Fruit fly (Drosophila melanogaster) whole organism, embryonic: Measurements from ENCODE around the gene sloth1.

Experiments
- Adf1 ChIP-seq: fragments of 200-800 bp; sonication (Bioruptor generic); IDR thresholded peaks from 2 replicates; pipeline ENCODE4 v1.3.6; 2022; ENCODE audit warnings: missing biosample characterization, missing genetic modification characterization
- Bgb ChIP-seq: fragments of 200-800 bp; sonication (Bioruptor generic); IDR thresholded peaks from 2 replicates; pipeline ENCODE4 v1.3.6; 2022; ENCODE audit warnings: missing biosample characterization, missing genetic modification characterization; ENCODE audit not compliant: partially characterized antibody
- BtbVII ChIP-seq: fragments of 200-800 bp; sonication (Bioruptor generic); optimal IDR thresholded peaks from 3 replicates; lab custom pipeline; 2017; ENCODE audit warnings: missing biosample characterization, mild to moderate bottlenecking, missing genetic modification characterization
- CG11085 ChIP-seq: fragments of 200-800 bp; sonication (Bioruptor generic); IDR thresholded peaks from 2 replicates; pipeline ENCODE4 v1.3.6; 2022; ENCODE audit warnings: missing biosample characterization, missing genetic modification characterization
- CG11093 ChIP-seq: fragments of 200-800 bp; sonication (Bioruptor generic); IDR thresholded peaks from 3 replicates; pipeline ENCODE4 v1.3.6; 2022; ENCODE audit warnings: missing biosample characterization, missing genetic modification characterization
- CG12219 ChIP-seq: fragments of 200-800 bp; sonication (Bioruptor generic); optimal IDR thresholded peaks from 3 replicates; lab custom pipeline; 2018; ENCODE audit warnings: missing biosample characterization, mild to moderate bottlenecking, missing genetic modification characterization
- CG12659 ChIP-seq: fragments of 200-800 bp; sonication (Bioruptor generic); optimal IDR thresholded peaks from 3 replicates; lab custom pipeline; 2017; ENCODE audit warnings: mild to moderate bottlenecking, missing biosample characterization, missing genetic modification reagents, missing genetic modification characterization
- CG13775 ChIP-seq: fragments of 200-800 bp; sonication (Bioruptor generic); optimal IDR thresholded peaks from 3 replicates; lab custom pipeline; 2017; ENCODE audit warnings: missing biosample characterization, mild to moderate bottlenecking, missing genetic modification characterization
- CG15601 ChIP-seq: fragments of 200-800 bp; sonication (Bioruptor generic); optimal IDR thresholded peaks from 3 replicates; lab custom pipeline; 2019; ENCODE audit warnings: missing biosample characterization, mild to moderate bottlenecking, missing genetic modification characterization, moderate library complexity
- CG17328 ChIP-seq: fragments of 200-800 bp; sonication (Bioruptor generic); IDR thresholded peaks from 2 replicates; pipeline ENCODE4 v1.3.6; 2022; ENCODE audit warnings: missing biosample characterization, missing genetic modification characterization
- CG17359 ChIP-seq: fragments of 200-800 bp; sonication (Bioruptor generic); optimal IDR thresholded peaks from 3 replicates; lab custom pipeline; 2018; ENCODE audit warnings: missing biosample characterization, mild to moderate bottlenecking, missing genetic modification characterization, moderate library complexity
- CG18262 ChIP-seq: fragments of 200-800 bp; optimal IDR thresholded peaks from 3 replicates; lab custom pipeline; 2019; ENCODE audit warnings: missing biosample characterization, mild to moderate bottlenecking, missing genetic modification characterization, moderate library complexity
- CG3163 ChIP-seq: fragments of 200-800 bp; sonication (Bioruptor generic); optimal IDR thresholded peaks from 3 replicates; lab custom pipeline; 2016; ENCODE audit warnings: missing biosample characterization, missing genetic modification characterization
- CG32532 ChIP-seq: fragments of 200-800 bp; sonication (Bioruptor generic); IDR thresholded peaks from 2 replicates; pipeline ENCODE4 v1.3.6; 2022; ENCODE audit warnings: missing biosample characterization, missing genetic modification characterization
- CG32767 ChIP-seq: fragments of 200-800 bp; sonication (Bioruptor generic); IDR thresholded peaks from 2 replicates; pipeline ENCODE4 v1.3.6; 2022; ENCODE audit warnings: missing biosample characterization, missing genetic modification characterization
- CG34224 ChIP-seq: fragments of 200-800 bp; sonication (Bioruptor generic); IDR thresholded peaks from 3 replicates; pipeline ENCODE4 v1.3.6; 2022; ENCODE audit warnings: missing biosample characterization, missing genetic modification characterization; ENCODE audit not compliant: partially characterized antibody
- CG4360 ChIP-seq: fragments of 200-800 bp; sonication (Bioruptor generic); IDR thresholded peaks from 2 replicates; pipeline ENCODE4 v1.3.6; 2022; ENCODE audit warnings: missing biosample characterization, missing genetic modification characterization
- CG8290 ChIP-seq, 3 experiments: fragments of 200-800 bp; sonication (Bioruptor generic); optimal IDR thresholded peaks; 2 replicates each; lab custom pipeline; 2016 to 2019; ENCODE audit warnings: missing biosample characterization in 3 of 3, missing genetic modification characterization in 3 of 3, mild to moderate bottlenecking in 2 of 3, moderate library complexity in 1 of 3
- CG9932 ChIP-seq: fragments of 200-800 bp; sonication (Bioruptor generic); IDR thresholded peaks from 2 replicates; pipeline ENCODE4 v1.3.6; 2022; ENCODE audit warnings: missing biosample characterization, missing genetic modification characterization
- Ets65A ChIP-seq: fragments of 200-800 bp; sonication (Bioruptor generic); peaks from one replicate; lab custom pipeline; 2016; ENCODE audit warnings: missing biosample characterization, missing genetic modification characterization
- HmgZ ChIP-seq: fragments of 200-800 bp; sonication (Bioruptor generic); optimal IDR thresholded peaks from 2 replicates; lab custom pipeline; 2018; ENCODE audit warnings: missing biosample characterization, mild to moderate bottlenecking, missing genetic modification characterization
- Jarid2 ChIP-seq: fragments of 200-800 bp; sonication (Bioruptor generic); optimal IDR thresholded peaks from 3 replicates; lab custom pipeline; 2017; ENCODE audit warnings: mild to moderate bottlenecking, missing biosample characterization, missing genetic modification reagents, missing genetic modification characterization
- Med ChIP-seq: fragments of 200-800 bp; sonication (Bioruptor generic); peaks from one replicate; lab custom pipeline; 2016; ENCODE audit warnings: missing biosample characterization, missing genetic modification characterization, mild to moderate bottlenecking, inconsistent platforms, moderate library complexity
- Nf-YB ChIP-seq: fragments of 200-800 bp; sonication (Bioruptor generic); optimal IDR thresholded peaks from 3 replicates; lab custom pipeline; 2019; ENCODE audit warnings: missing biosample characterization, mild to moderate bottlenecking, missing genetic modification characterization, moderate library complexity
- Opbp ChIP-seq: fragments of 200-800 bp; sonication (Bioruptor generic); IDR thresholded peaks from 3 replicates; pipeline ENCODE4 v1.3.6; 2022; ENCODE audit warnings: missing biosample characterization, missing genetic modification characterization; ENCODE audit not compliant: partially characterized antibody
- Side ChIP-seq: fragments of 200-800 bp; sonication (Bioruptor generic); optimal IDR thresholded peaks from 2 replicates; lab custom pipeline; 2016; ENCODE audit warnings: missing biosample characterization, missing genetic modification characterization
- ash1 ChIP-seq: fragments of 200-800 bp; sonication (Bioruptor generic); optimal IDR thresholded peaks from 2 replicates; lab custom pipeline; 2018; ENCODE audit warnings: missing biosample characterization, mild to moderate bottlenecking, missing genetic modification characterization
- chn ChIP-seq: fragments of 200-800 bp; sonication (Bioruptor generic); optimal IDR thresholded peaks from 2 replicates; lab custom pipeline; 2016; ENCODE audit warnings: missing biosample characterization, missing genetic modification characterization
- croc ChIP-seq: fragments of 200-800 bp; sonication (Bioruptor generic); conservative IDR thresholded peaks from 3 replicates; pipeline ENCODE4 v1.3.6; 2022; ENCODE audit warnings: missing biosample characterization, missing genetic modification characterization
- da ChIP-seq: fragments of 200-800 bp; sonication (Bioruptor generic); optimal IDR thresholded peaks from 2 replicates; lab custom pipeline; 2016; ENCODE audit warnings: missing biosample characterization, missing genetic modification characterization
- dmrt99B ChIP-seq: fragments of 200-800 bp; sonication (Bioruptor generic); optimal IDR thresholded peaks from 2 replicates; lab custom pipeline; 2018; ENCODE audit warnings: missing biosample characterization, mild to moderate bottlenecking, missing genetic modification characterization, moderate library complexity
- ems ChIP-seq: fragments of 200-800 bp; sonication (Bioruptor generic); optimal IDR thresholded peaks from 3 replicates; lab custom pipeline; 2016; ENCODE audit warnings: missing biosample characterization, missing genetic modification characterization
- gfzf ChIP-seq: fragments of 200-800 bp; sonication (Bioruptor generic); optimal IDR thresholded peaks from 2 replicates; lab custom pipeline; 2016; ENCODE audit warnings: missing biosample characterization, mild to moderate bottlenecking, missing genetic modification characterization, moderate library complexity
- gt ChIP-seq: fragments of 200-800 bp; sonication (Bioruptor generic); IDR thresholded peaks from 2 replicates; pipeline ENCODE4 v1.3.6; 2022; ENCODE audit warnings: missing biosample characterization, missing genetic modification characterization
- hkb ChIP-seq, 2 experiments: fragments of 200-800 bp in 1 of 2; fragments of >200 bp in 1 of 2; sonication (Bioruptor generic) in 1 of 2; IDR thresholded peaks in 1 of 2; optimal IDR thresholded peaks in 1 of 2; 2 replicates each; pipeline versions ENCODE4 v1.3.6 to Lab custom; 2017 to 2022; ENCODE audit warnings: missing biosample characterization in 1 of 2, missing genetic modification characterization in 1 of 2
- kah ChIP-seq: fragments of 200-800 bp; sonication (Bioruptor generic); optimal IDR thresholded peaks from 2 replicates; lab custom pipeline; 2018; ENCODE audit warnings: missing biosample characterization, mild to moderate bottlenecking, missing genetic modification characterization
- kni ChIP-seq: fragments of 200-800 bp; sonication (Bioruptor generic); optimal IDR thresholded peaks from 3 replicates; lab custom pipeline; 2017; ENCODE audit warnings: mild to moderate bottlenecking, missing biosample characterization, missing genetic modification reagents, missing genetic modification characterization
- pros ChIP-seq: fragments of 200-800 bp; sonication (Bioruptor generic); optimal IDR thresholded peaks from 3 replicates; lab custom pipeline; 2019; ENCODE audit warnings: missing biosample characterization, mild to moderate bottlenecking, missing genetic modification characterization, moderate library complexity
- psq ChIP-seq: fragments of 200-800 bp; sonication (Bioruptor generic); optimal IDR thresholded peaks from 2 replicates; lab custom pipeline; 2017; ENCODE audit warnings: missing biosample characterization, missing genetic modification characterization
- sc ChIP-seq, 3 experiments: fragments of >200 bp in 2 of 3; fragments of 200-800 bp in 1 of 3; sonication (Bioruptor generic) in 1 of 3; optimal IDR thresholded peaks; 2 replicates in 2 of 3; 3 replicates in 1 of 3; lab custom pipeline; 2017; ENCODE audit warnings: mild to moderate bottlenecking in 1 of 3, missing biosample characterization in 1 of 3, missing genetic modification characterization in 1 of 3, missing genetic modification reagents in 1 of 3
- sug ChIP-seq: fragments of 200-800 bp; optimal IDR thresholded peaks from 2 replicates; lab custom pipeline; 2019; ENCODE audit warnings: missing biosample characterization, mild to moderate bottlenecking, missing genetic modification characterization, moderate library complexity
- tap ChIP-seq: fragments of 200-800 bp; optimal IDR thresholded peaks from 3 replicates; lab custom pipeline; 2019; ENCODE audit warnings: missing biosample characterization, mild to moderate bottlenecking, missing genetic modification characterization, moderate library complexity
- ttk ChIP-seq: fragments of 200-800 bp; sonication (Bioruptor generic); IDR thresholded peaks from 2 replicates; pipeline ENCODE4 v2.1.2; 2022; ENCODE audit warnings: missing biosample characterization, missing genetic modification characterization
- tup ChIP-seq: fragments of 200-800 bp; sonication (Bioruptor generic); optimal IDR thresholded peaks from 2 replicates; lab custom pipeline; 2016; ENCODE audit warnings: missing biosample characterization, mild to moderate bottlenecking, missing genetic modification characterization, moderate library complexity
- vvl ChIP-seq: fragments of 200-800 bp; sonication (Bioruptor generic); IDR thresholded peaks from 2 replicates; pipeline ENCODE4 v1.3.6; 2022; ENCODE audit warnings: missing biosample characterization, missing genetic modification characterization

The sloth1 gene

DNA sequence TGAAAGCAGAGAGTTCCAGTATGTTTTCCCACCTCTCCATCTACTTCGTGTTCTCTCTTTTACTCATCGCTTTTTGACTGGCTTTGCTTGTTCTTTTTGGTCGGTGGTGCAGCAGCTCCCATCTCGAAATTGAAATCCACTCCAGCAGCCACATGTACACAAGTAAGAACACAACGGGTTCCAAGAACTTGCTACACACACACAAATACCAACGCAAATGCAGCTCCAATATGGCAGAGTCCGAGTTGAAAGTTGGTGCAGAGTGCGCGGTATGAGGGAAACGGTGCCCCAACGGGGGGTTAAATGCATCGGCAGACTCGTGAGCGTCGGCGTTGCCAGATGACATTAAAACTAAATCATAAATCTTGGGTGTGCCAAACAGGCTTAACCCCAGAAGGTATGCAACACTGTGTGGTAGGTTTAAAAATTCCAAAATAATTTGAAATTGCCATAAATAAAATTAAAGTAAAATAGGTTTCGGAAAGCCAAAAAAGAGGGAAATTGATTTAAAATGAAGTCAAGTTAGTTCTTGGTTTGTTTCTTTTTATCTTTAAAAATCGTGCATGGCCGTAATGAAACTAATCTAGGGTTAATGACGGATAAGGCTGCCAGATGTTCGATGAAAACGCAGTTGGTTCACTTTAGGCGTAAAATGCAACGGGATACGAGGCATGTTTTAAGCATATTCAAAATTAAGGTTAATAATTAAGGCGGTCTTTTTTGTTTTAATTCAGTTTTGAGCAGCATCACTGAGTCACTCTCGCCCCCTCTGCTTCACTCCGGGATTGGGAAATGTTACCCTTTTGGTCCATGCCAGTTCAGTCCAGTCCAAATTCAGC lies 13.3 kb upstream of the sloth1 start (continued):
- TF ChIP-seq CG13775 (GFP tag; lab: Kevin White, UChicago) (peak; percentile 24), da (no peak)

- no peak for TF ChIP-seq croc (GFP tag; lab: Robert Waterston, UW)
- TF ChIP-seq CG4360 (GFP tag; lab: Robert Waterston, UW), result peak; percentile 87
- TF ChIP-seq Opbp, result peak; percentile 64; the same call in 1 of the 3 replicates
- TF ChIP-seq Bgb (GFP tag; lab: Robert Waterston, UW), result peak; percentile 63; the same call in 1 of the 2 replicates
- no peak for TF ChIP-seq CG8290 (GFP tag; optimal IDR thresholded peaks at IDR 0.05; lab: Kevin White, UChicago)
- peak in 1 of 2 experiments; percentile 83 for TF ChIP-seq CG8290 (tag; optimal IDR thresholded peaks at IDR 0.05; lab: Kevin White, UChicago)
- peak; percentile 99 for TF ChIP-seq Jarid2 (GFP tag; lab: Kevin White, UChicago)
- TF ChIP-seq tap (tag; lab: Kevin White, UChicago), result peak; percentile 41
- TF ChIP-seq kni (GFP tag; lab: Kevin White, UChicago), result peak; percentile 65
- peak; percentile 88 for TF ChIP-seq sug
- TF ChIP-seq HmgZ (tag; lab: Kevin White, UChicago), result peak; percentile 74
- TF ChIP-seq CG34224, result no peak
- TF ChIP-seq gfzf (GFP tag; lab: Kevin White, UChicago), result no peak
- peak; percentile 34; the same call in 1 of the 2 replicates for TF ChIP-seq CG17328 (GFP tag; lab: Robert Waterston, UW)
- TF ChIP-seq CG32532 (GFP tag; lab: Robert Waterston, UW), result peak; percentile 62; the same call in 1 of the 2 replicates
- no peak for TF ChIP-seq hkb (optimal IDR thresholded peaks at IDR 0.05; lab: Kevin White, UChicago)
- TF ChIP-seq hkb (GFP tag; IDR thresholded peaks at IDR 0.05; lab: Robert Waterston, UW), result peak; percentile 48
- no peak for TF ChIP-seq CG11093
- peak; percentile 7 for TF ChIP-seq CG17359 (tag; lab: Kevin White, UChicago)
- no peak for TF ChIP-seq tup (GFP tag; lab: Kevin White, UChicago)
- 0 out of 2 replicates have a peak, but pooled peaks have one; percentile 9 for TF ChIP-seq CG32767
- TF ChIP-seq ttk (GFP tag; lab: Robert Waterston, UW), result 0 out of 2 replicates have a peak, but pooled peaks have one; percentile 19
- no peak for TF ChIP-seq ems (GFP tag; lab: Kevin White, UChicago)
- TF ChIP-seq Side, result peak; percentile 15
- TF ChIP-seq kah, result peak; percentile 74
- TF ChIP-seq pros (GFP tag; lab: Kevin White, UChicago), result peak; percentile 90
- no peak for TF ChIP-seq CG18262 (tag; lab: Kevin White, UChicago)
- peak; percentile 9 for TF ChIP-seq CG12659
- no peak for TF ChIP-seq CG11085 (GFP tag; lab: Robert Waterston, UW)
- TF ChIP-seq dmrt99B (tag; lab: Kevin White, UChicago), result no peak
- peak; percentile 29 for TF ChIP-seq BtbVII
- peak; percentile 28 for TF ChIP-seq chn (GFP tag; lab: Kevin White, UChicago)
- no peak for TF ChIP-seq CG15601 (tag; lab: Kevin White, UChicago)
- TF ChIP-seq gt, result no peak
- TF ChIP-seq psq (GFP tag; lab: Kevin White, UChicago), result no peak
- no peak for TF ChIP-seq Ets65A (GFP tag; lab: Kevin White, UChicago)
- peak; percentile 35 for TF ChIP-seq CG12219
- TF ChIP-seq Adf1, result peak; percentile 82
- TF ChIP-seq vvl (GFP tag; lab: Robert Waterston, UW), result peak; percentile 58; the same call in 1 of the 2 replicates
- TF ChIP-seq Med (GFP tag; lab: Kevin White, UChicago), result peak; percentile 91
- TF ChIP-seq sc (optimal IDR thresholded peaks at IDR 0.05; lab: Kevin White, UChicago), result no peak
- no peak for TF ChIP-seq sc (GFP tag; optimal IDR thresholded peaks at IDR 0.05; lab: Kevin White, UChicago)
- peak; percentile 11 for TF ChIP-seq Nf-YB (GFP tag; lab: Kevin White, UChicago)
- peak; percentile 70 for TF ChIP-seq CG3163 (GFP tag; lab: Kevin White, UChicago)
- TF ChIP-seq ash1 (GFP tag; lab: Kevin White, UChicago), result peak; percentile 22
- peak; percentile 28; the same call in 1 of the 2 replicates for TF ChIP-seq CG9932 (GFP tag; lab: Robert Waterston, UW)
These were observed 12.7 kb upstream of the sloth1 start, which contains the start of gene Inx2 for dm6 chrX:6998492-6998852. TSS of gene Inx2 (plus strand) at chrX:6998672.
